Worm (Caenorhabditis elegans): ENCODE data around the gene sta-2.

Gene sta-2

ce11 chrV:9786721-9787131, 45.7 kb downstream of the sta-2 start, which contains the start of gene F46B6.6:
Gene F46B6.6 (minus strand): TSS chrV:9786868.
- TF ChIP-seq eor-1 (tag; optimal IDR thresholded peaks at IDR 0.05) = no peak
- peak; percentile 49 for TF ChIP-seq nhr-43 (tag; optimal IDR thresholded peaks at IDR 0.05; ENCODE audit: poor library complexity, severe bottlenecking)
- TF ChIP-seq elt-2 (tag; optimal IDR thresholded peaks at IDR 0.05) = peak; percentile 21
- peak; percentile 80 for TF ChIP-seq ama-1 (optimal IDR thresholded peaks at IDR 0.05)

ce11 chrV:9789657-9790261, 48.8 kb downstream of the sta-2 start, which contains the start of gene ztf-7:
Gene ztf-7 (minus strand): TSS chrV:9789707.
- TF ChIP-seq unc-39 (tag; optimal IDR thresholded peaks at IDR 0.05) (no peak), jun-1 (tag; optimal IDR thresholded peaks at IDR 0.05) (peak; percentile 95), pha-4 (tag; optimal IDR thresholded peaks at IDR 0.05) (peak; percentile 96), hmg-11 (tag; optimal IDR thresholded peaks at IDR 0.05) (peak; percentile 80), mdl-1 (tag; optimal IDR thresholded peaks at IDR 0.05) (peak; percentile 94), tbx-2 (tag; optimal IDR thresholded peaks at IDR 0.05) (peak; percentile 88), ceh-82 (tag; optimal IDR thresholded peaks at IDR 0.05) (peak; percentile 35), elt-3 (tag; optimal IDR thresholded peaks at IDR 0.05) (no peak), nhr-23 (tag; optimal IDR thresholded peaks at IDR 0.05) (peak; percentile 97), aly-2 (tag; optimal IDR thresholded peaks at IDR 0.05) (no peak), ceh-9 (tag; optimal IDR thresholded peaks at IDR 0.05) (no peak), sea-2 (GFP tag; optimal IDR thresholded peaks at IDR 0.05) (no peak), egl-27 (tag; optimal IDR thresholded peaks at IDR 0.05) (peak; percentile 38), ztf-11 (tag; optimal IDR thresholded peaks at IDR 0.05) (no peak), fos-1 (tag; optimal IDR thresholded peaks at IDR 0.05) (no peak), ztf-4 (tag; optimal IDR thresholded peaks at IDR 0.05) (peak; percentile 74), R02D3.7 (tag; optimal IDR thresholded peaks at IDR 0.05) (peak; percentile 62), skn-1 (tag; optimal IDR thresholded peaks at IDR 0.05) (peak; percentile 68), nhr-28 (tag; optimal IDR thresholded peaks at IDR 0.05) (no peak), ZK546.5 (tag; optimal IDR thresholded peaks at IDR 0.05) (no peak), unc-62 (GFP tag; optimal IDR thresholded peaks at IDR 0.05) (peak; percentile 18), zag-1 (tag; optimal IDR thresholded peaks at IDR 0.05) (no peak), fkh-10 (GFP tag; optimal IDR thresholded peaks at IDR 0.05) (peak; percentile 87), nfya-1 (tag; optimal IDR thresholded peaks at IDR 0.05; ENCODE audit: insufficient read depth) (peak; percentile 94), snpc-4 (tag; optimal IDR thresholded peaks at IDR 0.05) (peak; percentile 93), lin-39 (tag; optimal IDR thresholded peaks at IDR 0.05) (peak; percentile 95), elt-1 (tag; optimal IDR thresholded peaks at IDR 0.05) (peak; percentile 76), daf-12 (tag; optimal IDR thresholded peaks at IDR 0.05) (no peak), egl-5 (tag; optimal IDR thresholded peaks at IDR 0.05) (peak; percentile 91), eor-1 (tag; optimal IDR thresholded peaks at IDR 0.05) (no peak), ama-1 (optimal IDR thresholded peaks at IDR 0.05) (peak; percentile 82), nhr-77 (tag; optimal IDR thresholded peaks at IDR 0.05) (peak; percentile 26), nhr-25 (tag; optimal IDR thresholded peaks at IDR 0.05) (peak; percentile 99), nhr-43 (tag; optimal IDR thresholded peaks at IDR 0.05; ENCODE audit: poor library complexity, severe bottlenecking) (peak; percentile 97), elt-2 (tag; optimal IDR thresholded peaks at IDR 0.05) (peak; percentile 89), ceh-16 (tag; optimal IDR thresholded peaks at IDR 0.05) (peak; percentile 50), fkh-2 (tag; optimal IDR thresholded peaks at IDR 0.05) (no peak), nhr-12 (tag; optimal IDR thresholded peaks at IDR 0.05) (no peak), pqm-1 (tag; optimal IDR thresholded peaks at IDR 0.05) (peak; percentile 73), mml-1 (tag; optimal IDR thresholded peaks at IDR 0.05) (no peak), nhr-76 (tag; optimal IDR thresholded peaks at IDR 0.05) (no peak), nhr-237 (tag; optimal IDR thresholded peaks at IDR 0.05) (no peak), lsy-12 (tag; optimal IDR thresholded peaks at IDR 0.05) (peak; percentile 96), nhr-67 (tag; optimal IDR thresholded peaks at IDR 0.05) (no peak), nhr-11 (tag; optimal IDR thresholded peaks at IDR 0.05) (peak; percentile 80), lin-15B (tag; optimal IDR thresholded peaks at IDR 0.05) (peak; percentile 89), ceh-28 (tag; optimal IDR thresholded peaks at IDR 0.05) (peak; percentile 80)
